Worm (Caenorhabditis elegans) whole organism, L3 larva: ENCODE data around the gene dnc-1.

Source experiments
- ceh-16 ChIP-seq: sonication (generic microtip); optimal IDR thresholded peaks from 2 replicates; lab custom pipeline; 2017; ENCODE audit warnings: missing biosample characterization, missing genetic modification characterization
- skn-1 ChIP-seq: fragments of 150-350 bp; optimal IDR thresholded peaks from 2 replicates; lab custom pipeline; 2014; ENCODE audit warnings: missing biosample characterization, missing genetic modification characterization
- unc-62 ChIP-seq: fragments of 150-350 bp; sonication (generic microtip); optimal IDR thresholded peaks from 4 replicates; lab custom pipeline; 2014; ENCODE audit warnings: missing biosample characterization, missing genetic modification reagents, missing genetic modification characterization
- ztf-4 ChIP-seq: fragments of 150-350 bp; optimal IDR thresholded peaks from 2 replicates; lab custom pipeline; 2014; ENCODE audit warnings: missing biosample characterization, missing genetic modification characterization

- TF ChIP-seq skn-1 (tag; lab: Kevin White, UChicago): no peak
- no peak for TF ChIP-seq ztf-4 (tag; lab: Kevin White, UChicago)
- no peak for TF ChIP-seq ceh-16 (tag; lab: Kevin White, UChicago)
- no peak for TF ChIP-seq unc-62
Measured at ce11 chrIV:10964688-10965087, 31.7 kb upstream of the dnc-1 start.
